Fruit fly (Drosophila melanogaster): Measurements from ENCODE around the gene CG7766.

dm6 chrX:9119671-9120364 lies 16.3 kb upstream of the CG7766 start:
- TF ChIP-seq CG10348 (GFP tag; IDR thresholded peaks at IDR 0.05) (no peak), CG15710 (tag; optimal IDR thresholded peaks at IDR 0.05) (no peak), CG17806 (tag; optimal IDR thresholded peaks at IDR 0.05) (no peak), CG34367 (tag; optimal IDR thresholded peaks at IDR 0.05) (no peak), CG8159 (tag; optimal IDR thresholded peaks at IDR 0.05) (no peak), CG9948 (tag; optimal IDR thresholded peaks at IDR 0.05) (no peak), Pif1A (GFP tag; optimal IDR thresholded peaks at IDR 0.05) (no peak), Pif1B (GFP tag; optimal IDR thresholded peaks at IDR 0.05) (no peak), CG8301 (tag; optimal IDR thresholded peaks at IDR 0.05) (no peak)
